Fruit fly (Drosophila melanogaster): ENCODE results near the gene CG5167.

DNA sequence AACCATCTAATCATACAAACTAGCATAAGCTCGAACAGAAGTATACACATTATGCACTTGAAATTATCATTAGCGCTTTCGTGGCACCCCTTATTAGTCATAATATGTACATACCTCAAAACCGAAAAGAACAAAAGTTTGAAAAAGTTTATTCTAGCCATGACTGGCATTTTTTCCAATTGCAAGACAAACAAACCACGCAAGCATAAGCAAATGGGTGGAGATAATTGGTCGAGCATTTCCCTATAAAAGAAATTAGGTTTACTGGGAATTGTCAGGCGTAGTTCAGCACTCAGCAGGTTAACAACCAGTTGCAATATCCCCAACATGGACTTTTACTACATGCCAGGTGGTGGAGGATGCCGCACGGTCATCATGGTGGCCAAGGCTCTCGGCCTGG, 34.7 kb upstream of the CG5167 start, which contains the start of gene GstD2:
- no peak for TF ChIP-seq bigmax (GFP tag; optimal IDR thresholded peaks at IDR 0.05)
- TF ChIP-seq dysf (GFP tag; IDR thresholded peaks at IDR 0.05) = no peak
- no peak for TF ChIP-seq Asciz (GFP tag; optimal IDR thresholded peaks at IDR 0.05)

All from whole organism, embryonic.